Worm (Caenorhabditis elegans): ENCODE measurements around the gene F13A7.11.

The F13A7.11 gene

ce11 chrV:16370039-16370438, 25.1 kb downstream of the F13A7.11 start (continued):
- TF ChIP-seq F37D6.2 (tag; optimal IDR thresholded peaks at IDR 0.05) = peak; percentile 39
- TF ChIP-seq ceh-28 (tag; optimal IDR thresholded peaks at IDR 0.05) = no peak
- TF ChIP-seq nhr-41 (GFP tag; IDR thresholded peaks at IDR 0.05) = peak; percentile 88
- TF ChIP-seq mdt-29 (GFP tag; IDR thresholded peaks at IDR 0.05) = peak; percentile 76
- peak; percentile 74; the same call in 1 of the 2 replicates for TF ChIP-seq lin-29 (GFP tag; IDR thresholded peaks at IDR 0.05)
- TF ChIP-seq set-16 (GFP tag; IDR thresholded peaks at IDR 0.05) = peak; percentile 91
- TF ChIP-seq ceh-62 (tag; optimal IDR thresholded peaks at IDR 0.05) = no peak
- TF ChIP-seq egl-43 (GFP tag; IDR thresholded peaks at IDR 0.05) = peak; percentile 96
- peak; percentile 80 for TF ChIP-seq lir-3 (tag; optimal IDR thresholded peaks at IDR 0.05)
- peak; percentile 82 for TF ChIP-seq snpc-1.2 (GFP tag; IDR thresholded peaks at IDR 0.05)
- TF ChIP-seq tag-97 (GFP tag; IDR thresholded peaks at IDR 0.05) = no peak

- no peak for TF ChIP-seq daf-12 (tag; optimal IDR thresholded peaks at IDR 0.05)
- TF ChIP-seq aly-2 (tag; optimal IDR thresholded peaks at IDR 0.05) = no peak
- no peak for TF ChIP-seq nhr-25 (tag; optimal IDR thresholded peaks at IDR 0.05; ENCODE audit: borderline replicate concordance, insufficient read depth)
- no peak for TF ChIP-seq php-3 (GFP tag; IDR thresholded peaks at IDR 0.05)
- TF ChIP-seq lim-7 (GFP tag; IDR thresholded peaks at IDR 0.05) = no peak
- no peak for TF ChIP-seq fos-1 (tag; optimal IDR thresholded peaks at IDR 0.05)
- no peak for TF ChIP-seq zfp-2 (tag; optimal IDR thresholded peaks at IDR 0.05)
- no peak for TF ChIP-seq sdz-12 (GFP tag; optimal IDR thresholded peaks at IDR 0.05)
- TF ChIP-seq ZK337.2 (GFP tag; IDR thresholded peaks at IDR 0.05) = no peak
- no peak for TF ChIP-seq unc-62 (GFP tag; optimal IDR thresholded peaks at IDR 0.05 in 1 of 2)
- TF ChIP-seq unc-62 (tag; optimal IDR thresholded peaks at IDR 0.05) = no peak
- no peak for TF ChIP-seq lin-29 (GFP tag; IDR thresholded peaks at IDR 0.05)
- TF ChIP-seq hif-1 (tag; optimal IDR thresholded peaks at IDR 0.05) = no peak
- TF ChIP-seq lsy-2 (tag; optimal IDR thresholded peaks at IDR 0.05) = no peak
- no peak for TF ChIP-seq zip-2 (tag; optimal IDR thresholded peaks at IDR 0.05)
- TF ChIP-seq nhr-48 (tag; optimal IDR thresholded peaks at IDR 0.05) = no peak
- TF ChIP-seq lir-3 (tag; optimal IDR thresholded peaks at IDR 0.05) = no peak
- TF ChIP-seq ceh-44 (GFP tag; IDR thresholded peaks at IDR 0.05) = no peak
- no peak for TF ChIP-seq tag-97 (GFP tag; IDR thresholded peaks at IDR 0.05)
Measured at ce11 chrV:16368143-16368542, 27.0 kb downstream of the F13A7.11 start.

DNA sequence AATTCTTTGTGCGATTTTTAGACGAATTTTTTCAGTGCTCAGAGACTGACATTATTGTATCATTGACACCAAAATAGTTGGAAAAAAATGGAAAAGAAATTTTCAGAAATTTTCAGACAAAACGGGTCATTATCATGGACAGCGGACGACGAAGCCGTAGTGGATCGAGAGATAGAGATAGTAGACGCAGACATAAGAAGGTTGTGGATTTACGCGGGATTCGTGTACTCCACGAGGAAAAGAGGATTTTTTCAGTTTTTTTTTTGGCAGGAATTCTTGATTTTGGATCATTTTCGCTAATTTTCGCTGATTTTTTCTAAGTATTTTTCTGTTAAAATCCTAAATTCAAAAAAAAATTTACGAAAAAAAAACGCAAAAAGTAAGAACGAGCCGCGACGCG, 27.5 kb downstream of the F13A7.11 start, which contains the start of gene W08G11.3:
W08G11.3 (plus strand) TSS at position 107 of the 400 bp plus-strand sequence.
- TF ChIP-seq skn-1 (tag; optimal IDR thresholded peaks at IDR 0.05) (no peak), dve-1 (tag; optimal IDR thresholded peaks at IDR 0.05; ENCODE audit: insufficient read depth) (peak; percentile 11), pqm-1 (tag; optimal IDR thresholded peaks at IDR 0.05) (no peak), aha-1 (tag) (peak; percentile 36), lin-29 (GFP tag; IDR thresholded peaks at IDR 0.05) (no peak), Y75B8A.6 (GFP tag; IDR thresholded peaks at IDR 0.05) (no peak), T20F7.1 (GFP tag; optimal IDR thresholded peaks at IDR 0.05) (no peak), dmd-6 (GFP tag; IDR thresholded peaks at IDR 0.05) (no peak), lin-15B (tag; optimal IDR thresholded peaks at IDR 0.05) (no peak), nhr-10 (tag; optimal IDR thresholded peaks at IDR 0.05) (no peak), hlh-11 (tag; optimal IDR thresholded peaks at IDR 0.05) (no peak), duxl-1 (tag; optimal IDR thresholded peaks at IDR 0.05; ENCODE audit: poor library complexity) (no peak), T26A8.4 (GFP tag; IDR thresholded peaks at IDR 0.05) (peak; percentile 58; the same call in 1 of the 2 replicates), R02D3.7 (tag; optimal IDR thresholded peaks at IDR 0.05) (peak; percentile 37), jun-1 (tag; optimal IDR thresholded peaks at IDR 0.05) (no peak), F10B5.3 (tag; optimal IDR thresholded peaks at IDR 0.05) (peak; percentile 25), nhr-77 (tag; optimal IDR thresholded peaks at IDR 0.05) (no peak), ZK546.5 (tag; optimal IDR thresholded peaks at IDR 0.05) (no peak), ceh-20 (GFP tag; IDR thresholded peaks at IDR 0.05) (no peak), mdl-1 (tag; optimal IDR thresholded peaks at IDR 0.05) (no peak), mes-2 (tag; optimal IDR thresholded peaks at IDR 0.05; ENCODE audit: poor library complexity, severe bottlenecking) (no peak), ama-1 (optimal IDR thresholded peaks at IDR 0.05) (peak; percentile 55), unc-130 (GFP tag; optimal IDR thresholded peaks at IDR 0.05) (no peak), gei-8 (GFP tag; optimal IDR thresholded peaks at IDR 0.05) (no peak), nhr-76 (tag; optimal IDR thresholded peaks at IDR 0.05) (no peak)
